Fruit fly (Drosophila melanogaster): ENCODE results near the gene fz2.

dm6 chr3L:19200393-19200792, 34.8 kb downstream of the fz2 start:
- TF ChIP-seq CG8478 (optimal IDR thresholded peaks at IDR 0.05) (no peak), psq (optimal IDR thresholded peaks at IDR 0.05) (no peak), pan (optimal IDR thresholded peaks at IDR 0.05) (no peak)
